Worm (Caenorhabditis elegans): ENCODE measurements around the gene C27A7.8.

ce11 chrV:12113726-12114125, 39.2 kb upstream of the C27A7.8 start:
- TF ChIP-seq bed-3 (GFP tag; optimal IDR thresholded peaks at IDR 0.05) (no peak), lsy-2 (tag; optimal IDR thresholded peaks at IDR 0.05) (no peak), mep-1 (tag; optimal IDR thresholded peaks at IDR 0.05) (no peak), nhr-28 (tag; optimal IDR thresholded peaks at IDR 0.05) (no peak), sptf-1 (tag; optimal IDR thresholded peaks at IDR 0.05) (no peak), M03D4.4 (tag; optimal IDR thresholded peaks at IDR 0.05) (no peak), ceh-83 (GFP tag; optimal IDR thresholded peaks at IDR 0.05) (no peak), lin-13 (tag; optimal IDR thresholded peaks at IDR 0.05) (no peak), snpc-4 (tag; optimal IDR thresholded peaks at IDR 0.05) (no peak), nhr-76 (tag; optimal IDR thresholded peaks at IDR 0.05) (no peak), ztf-11 (tag; optimal IDR thresholded peaks at IDR 0.05) (no peak), elt-3 (tag; optimal IDR thresholded peaks at IDR 0.05) (no peak), ces-1 (GFP tag; optimal IDR thresholded peaks at IDR 0.05) (no peak)

All from whole organism, mixed stage, embryonic.